Worm (Caenorhabditis elegans): ENCODE data around the gene str-116.

str-116 gene

DNA sequence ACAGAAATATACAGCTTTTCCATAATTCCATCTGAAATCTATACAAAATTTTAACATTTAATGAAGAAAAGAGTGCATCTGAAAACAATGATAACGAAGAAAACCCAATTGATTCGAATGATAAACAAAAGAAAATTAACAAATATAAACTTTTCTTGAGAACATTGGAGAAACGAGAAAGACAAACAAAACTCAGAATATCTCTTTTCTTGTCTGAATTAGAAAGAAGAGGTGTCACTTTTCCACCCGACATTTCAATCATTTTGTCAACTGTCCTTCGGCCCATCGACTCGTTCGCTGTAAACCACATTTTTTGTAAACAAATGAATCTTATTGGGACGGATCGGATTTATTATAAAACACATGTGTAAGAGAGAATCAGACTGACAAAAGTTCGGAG, 40.8 kb upstream of the str-116 start, which contains the start of gene bgal-1 (continued):
- TF ChIP-seq ztf-4 (tag; optimal IDR thresholded peaks at IDR 0.05) (no peak), jun-1 (tag; optimal IDR thresholded peaks at IDR 0.05) (no peak), nhr-23 (tag; optimal IDR thresholded peaks at IDR 0.05) (peak; percentile 40), ceh-28 (tag; optimal IDR thresholded peaks at IDR 0.05) (no peak), mml-1 (tag; optimal IDR thresholded peaks at IDR 0.05) (no peak), mdl-1 (tag; optimal IDR thresholded peaks at IDR 0.05) (no peak), nhr-76 (tag; optimal IDR thresholded peaks at IDR 0.05) (no peak), ceh-16 (tag; optimal IDR thresholded peaks at IDR 0.05) (no peak), nhr-12 (tag; optimal IDR thresholded peaks at IDR 0.05) (no peak), nhr-25 (tag; optimal IDR thresholded peaks at IDR 0.05) (peak; percentile 21), R02D3.7 (tag; optimal IDR thresholded peaks at IDR 0.05) (no peak), ama-1 (optimal IDR thresholded peaks at IDR 0.05) (peak; percentile 69), fos-1 (tag; optimal IDR thresholded peaks at IDR 0.05) (no peak), sea-2 (GFP tag; optimal IDR thresholded peaks at IDR 0.05) (no peak), skn-1 (tag; optimal IDR thresholded peaks at IDR 0.05) (no peak), nhr-11 (tag; optimal IDR thresholded peaks at IDR 0.05) (no peak), tbx-2 (tag; optimal IDR thresholded peaks at IDR 0.05) (peak; percentile 1), pqm-1 (tag; optimal IDR thresholded peaks at IDR 0.05) (no peak), lsy-12 (tag; optimal IDR thresholded peaks at IDR 0.05) (peak; percentile 33), aly-2 (tag; optimal IDR thresholded peaks at IDR 0.05) (no peak), daf-12 (tag; optimal IDR thresholded peaks at IDR 0.05) (no peak), snpc-4 (tag; optimal IDR thresholded peaks at IDR 0.05) (no peak), ceh-82 (tag; optimal IDR thresholded peaks at IDR 0.05) (no peak), elt-3 (tag; optimal IDR thresholded peaks at IDR 0.05) (no peak), unc-39 (tag; optimal IDR thresholded peaks at IDR 0.05) (no peak), ceh-9 (tag; optimal IDR thresholded peaks at IDR 0.05) (no peak)

DNA sequence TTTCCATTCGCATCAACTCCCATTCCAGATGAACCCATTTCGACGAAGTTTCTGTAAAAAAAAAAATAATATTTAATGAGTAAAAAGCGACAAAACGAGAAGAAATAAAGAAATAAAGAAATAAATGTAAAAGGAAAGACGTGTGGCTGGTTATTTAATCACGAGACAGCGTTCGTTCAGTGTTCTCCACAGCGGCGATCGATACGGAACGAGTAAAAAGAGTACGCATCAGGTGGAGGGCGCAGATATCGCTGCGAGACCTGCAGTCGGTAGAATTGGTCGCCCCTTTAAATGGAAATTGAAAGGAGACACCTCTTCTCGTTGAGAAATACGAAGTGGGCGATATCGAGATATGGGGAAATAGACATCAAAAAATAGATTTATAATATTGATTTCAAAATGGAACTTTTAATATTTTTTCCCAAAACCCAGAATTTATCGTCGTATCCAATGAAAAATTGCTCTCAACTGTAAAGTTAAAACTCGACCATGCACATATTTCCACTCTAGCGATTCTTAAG, 38.1 kb upstream of the str-116 start, which contains the start of gene pqn-70:
TSS of gene pqn-70 (minus strand) at position 51 of the 521 bp plus-strand sequence.
- peak; percentile 29 for TF ChIP-seq fkh-10 (GFP tag; optimal IDR thresholded peaks at IDR 0.05)
- TF ChIP-seq unc-62 (GFP tag; optimal IDR thresholded peaks at IDR 0.05), result no peak
- TF ChIP-seq ceh-16 (tag; optimal IDR thresholded peaks at IDR 0.05), result no peak
- TF ChIP-seq nhr-28 (tag; optimal IDR thresholded peaks at IDR 0.05), result no peak
- no peak for TF ChIP-seq ztf-11 (tag; optimal IDR thresholded peaks at IDR 0.05)
- TF ChIP-seq zag-1 (tag; optimal IDR thresholded peaks at IDR 0.05), result no peak
- no peak for TF ChIP-seq ceh-9 (tag; optimal IDR thresholded peaks at IDR 0.05)
- no peak for TF ChIP-seq fkh-2 (tag; optimal IDR thresholded peaks at IDR 0.05)
- peak; percentile 81 for TF ChIP-seq lin-15B (tag; optimal IDR thresholded peaks at IDR 0.05)
- no peak for TF ChIP-seq eor-1 (tag; optimal IDR thresholded peaks at IDR 0.05)
- peak; percentile 89 for TF ChIP-seq pha-4 (tag; optimal IDR thresholded peaks at IDR 0.05)
- no peak for TF ChIP-seq elt-1 (tag; optimal IDR thresholded peaks at IDR 0.05)
- TF ChIP-seq elt-3 (tag; optimal IDR thresholded peaks at IDR 0.05), result no peak
- TF ChIP-seq daf-12 (tag; optimal IDR thresholded peaks at IDR 0.05), result no peak
- no peak for TF ChIP-seq nhr-77 (tag; optimal IDR thresholded peaks at IDR 0.05)
- no peak for TF ChIP-seq nhr-67 (tag; optimal IDR thresholded peaks at IDR 0.05)
- TF ChIP-seq ama-1 (optimal IDR thresholded peaks at IDR 0.05), result peak; percentile 63
- TF ChIP-seq sea-2 (GFP tag; optimal IDR thresholded peaks at IDR 0.05), result no peak
- TF ChIP-seq snpc-4 (tag; optimal IDR thresholded peaks at IDR 0.05), result peak; percentile 87
- no peak for TF ChIP-seq nhr-11 (tag; optimal IDR thresholded peaks at IDR 0.05)
- TF ChIP-seq egl-5 (tag; optimal IDR thresholded peaks at IDR 0.05), result peak; percentile 77
- TF ChIP-seq nhr-76 (tag; optimal IDR thresholded peaks at IDR 0.05), result no peak
- peak; percentile 89 for TF ChIP-seq nhr-23 (tag; optimal IDR thresholded peaks at IDR 0.05)
- peak; percentile 93 for TF ChIP-seq nfya-1 (tag; optimal IDR thresholded peaks at IDR 0.05; ENCODE audit: insufficient read depth)
- TF ChIP-seq ceh-28 (tag; optimal IDR thresholded peaks at IDR 0.05), result peak; percentile 94
- TF ChIP-seq nhr-237 (tag; optimal IDR thresholded peaks at IDR 0.05), result no peak
- TF ChIP-seq egl-27 (tag; optimal IDR thresholded peaks at IDR 0.05), result peak; percentile 19
- peak; percentile 66 for TF ChIP-seq jun-1 (tag; optimal IDR thresholded peaks at IDR 0.05)
- TF ChIP-seq ZK546.5 (tag; optimal IDR thresholded peaks at IDR 0.05), result no peak
- TF ChIP-seq hmg-11 (tag; optimal IDR thresholded peaks at IDR 0.05), result peak; percentile 91
- peak; percentile 85 for TF ChIP-seq lsy-12 (tag; optimal IDR thresholded peaks at IDR 0.05)
- peak; percentile 86 for TF ChIP-seq nhr-25 (tag; optimal IDR thresholded peaks at IDR 0.05)
- peak; percentile 19 for TF ChIP-seq mdl-1 (tag; optimal IDR thresholded peaks at IDR 0.05)
- TF ChIP-seq pqm-1 (tag; optimal IDR thresholded peaks at IDR 0.05), result peak; percentile 51
- no peak for TF ChIP-seq mml-1 (tag; optimal IDR thresholded peaks at IDR 0.05)
- TF ChIP-seq tbx-2 (tag; optimal IDR thresholded peaks at IDR 0.05), result peak; percentile 45
- TF ChIP-seq ceh-82 (tag; optimal IDR thresholded peaks at IDR 0.05), result peak; percentile 73
- no peak for TF ChIP-seq nhr-12 (tag; optimal IDR thresholded peaks at IDR 0.05)
- TF ChIP-seq nhr-43 (tag; optimal IDR thresholded peaks at IDR 0.05; ENCODE audit: poor library complexity, severe bottlenecking), result peak; percentile 75
- TF ChIP-seq R02D3.7 (tag; optimal IDR thresholded peaks at IDR 0.05), result peak; percentile 53
- no peak for TF ChIP-seq aly-2 (tag; optimal IDR thresholded peaks at IDR 0.05)
- no peak for TF ChIP-seq fos-1 (tag; optimal IDR thresholded peaks at IDR 0.05)
- TF ChIP-seq ztf-4 (tag; optimal IDR thresholded peaks at IDR 0.05), result peak; percentile 55
- TF ChIP-seq elt-2 (tag; optimal IDR thresholded peaks at IDR 0.05), result peak; percentile 67
- TF ChIP-seq skn-1 (tag; optimal IDR thresholded peaks at IDR 0.05), result peak; percentile 51
- TF ChIP-seq unc-39 (tag; optimal IDR thresholded peaks at IDR 0.05), result no peak
- peak; percentile 89 for TF ChIP-seq lin-39 (tag; optimal IDR thresholded peaks at IDR 0.05)

Data from whole organism, L3 larva.